Fruit fly (Drosophila melanogaster) whole organism: ENCODE data around the gene MBD-R2.

Source experiments
- CG8478 ChIP-seq: fragments of >200 bp; optimal IDR thresholded peaks from 2 replicates; lab custom pipeline; 2018; ENCODE audit warnings: inconsistent platforms
- psq ChIP-seq: fragments of >200 bp; optimal IDR thresholded peaks from 2 replicates; lab custom pipeline; 2017

DNA sequence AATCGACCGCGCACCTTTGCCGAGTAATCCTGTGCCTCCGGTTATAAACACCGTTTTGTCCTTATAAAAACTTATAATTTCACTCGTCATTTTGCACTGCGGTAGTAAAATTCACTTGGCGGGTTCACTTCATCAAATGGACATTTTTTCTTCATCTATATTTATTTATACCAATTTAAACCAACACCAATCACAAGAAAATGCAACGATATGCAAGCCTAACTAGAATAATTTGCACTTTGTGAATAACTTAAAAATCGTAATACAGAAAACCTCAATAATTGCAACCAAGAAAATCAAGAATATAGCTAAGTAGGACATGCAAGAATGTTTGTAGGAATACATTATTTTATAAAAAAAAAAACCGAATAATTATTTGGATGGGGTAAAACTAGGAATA, 39.8 kb upstream of the MBD-R2 start, which contains the start of the genes CG10096 and CG10097:
- no peak for TF ChIP-seq CG8478 (lab: Kevin White, UChicago)
- TF ChIP-seq psq (lab: Kevin White, UChicago) = no peak
